Comparison of ENCODE assay signal across 5 fruit fly cellular contexts in the genomic region with DNA sequence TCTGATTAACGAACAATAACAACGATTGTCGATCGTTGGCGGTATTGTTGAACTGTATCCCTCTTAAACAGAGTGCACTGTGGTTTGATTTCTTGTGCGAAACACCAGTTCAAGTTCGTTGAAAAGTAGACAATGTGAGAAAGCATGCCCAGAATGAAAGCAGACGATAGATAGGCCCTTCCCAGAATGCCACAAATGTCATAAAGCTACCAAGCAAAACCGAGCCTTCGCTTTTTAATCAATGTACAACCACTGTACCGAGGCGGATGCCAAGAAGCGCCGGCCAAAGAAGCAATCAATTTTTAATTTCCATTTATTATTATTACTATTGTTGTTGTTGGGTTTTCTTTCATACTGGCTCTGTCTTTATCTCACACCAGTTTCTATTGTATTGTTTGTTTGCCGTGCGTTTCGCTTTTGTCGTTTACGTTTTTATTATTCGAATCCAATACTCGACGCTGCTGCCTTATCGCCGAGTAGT.
TF ChIP-seq lines count a peak whose summit lies in the region.

No protein-coding gene starts in this region.

TF ChIP-seq in whole organism, adult, 20 proteins besides CTCF, POLR2A, EP300 and RAD21 (continued from another document):
- TF ChIP-seq ovo (GFP tag; optimal IDR thresholded peaks at IDR 0.05; lab: Kevin White, UChicago) (no peak), pad (GFP tag; optimal IDR thresholded peaks at IDR 0.05; lab: Kevin White, UChicago) (peak; percentile 14), Hr96 (GFP tag; optimal IDR thresholded peaks at IDR 0.05; lab: Kevin White, UChicago) (no peak)

TF ChIP-seq in whole organism, embryonic, 481 proteins besides CTCF, POLR2A, EP300 and RAD21 (continued from another document and continues in another):
- TF ChIP-seq Mes4 (GFP tag; optimal IDR thresholded peaks at IDR 0.05; lab: Kevin White, UChicago) (peak; percentile 42), gt (GFP tag; IDR thresholded peaks at IDR 0.05; lab: Robert Waterston, UW) (no peak; the same call in 1 of the 2 replicates), pros (GFP tag; optimal IDR thresholded peaks at IDR 0.05; lab: Kevin White, UChicago) (no peak), otp (GFP tag; IDR thresholded peaks at IDR 0.05; lab: Robert Waterston, UW) (0 out of 3 replicates have a peak, but pooled peaks have one; percentile 72), HmgD (GFP tag; optimal IDR thresholded peaks at IDR 0.05; lab: Kevin White, UChicago) (peak; percentile 37), CG11247 (GFP tag; IDR thresholded peaks at IDR 0.05; lab: Robert Waterston, UW) (peak; percentile 69), CG5245 (GFP tag; optimal IDR thresholded peaks at IDR 0.05; lab: Kevin White, UChicago) (peak; percentile 66), danr (GFP tag; IDR thresholded peaks at IDR 0.05; lab: Robert Waterston, UW) (peak; percentile 25; the same call in 1 of the 2 replicates), CG11085 (GFP tag; IDR thresholded peaks at IDR 0.05; lab: Robert Waterston, UW) (peak; percentile 66), odd (GFP tag; optimal IDR thresholded peaks at IDR 0.05; lab: Kevin White, UChicago) (peak; percentile 79), D (optimal IDR thresholded peaks at IDR 0.05; lab: Kevin White, UChicago) (no peak), D (GFP tag; optimal IDR thresholded peaks at IDR 0.05; lab: Kevin White, UChicago) (peak; percentile 67), Gsc (GFP tag; IDR thresholded peaks at IDR 0.05; lab: Robert Waterston, UW) (peak; percentile 58; the same call in 1 of the 2 replicates), CG5953 (GFP tag; IDR thresholded peaks at IDR 0.05; lab: Robert Waterston, UW) (peak; percentile 79), Deaf1 (tag; optimal IDR thresholded peaks at IDR 0.05; lab: Kevin White, UChicago) (peak; percentile 47), Abd-B (GFP tag; optimal IDR thresholded peaks at IDR 0.05; lab: Kevin White, UChicago) (peak; percentile 63), Nf-YC (tag; optimal IDR thresholded peaks at IDR 0.05; lab: Kevin White, UChicago) (no peak), Hmr (GFP tag; optimal IDR thresholded peaks at IDR 0.05; lab: Kevin White, UChicago) (peak; percentile 80), CG18476 (GFP tag; optimal IDR thresholded peaks at IDR 0.05; lab: Kevin White, UChicago) (peak; percentile 76), CG6689 (GFP tag; IDR thresholded peaks at IDR 0.05; lab: Robert Waterston, UW) (peak; percentile 87), org-1 (GFP tag; optimal IDR thresholded peaks at IDR 0.05; lab: Kevin White, UChicago) (peak; percentile 77), CG32767 (GFP tag; IDR thresholded peaks at IDR 0.05; lab: Robert Waterston, UW) (peak; percentile 83; the same call in 1 of the 2 replicates), CG10959 (GFP tag; IDR thresholded peaks at IDR 0.05; lab: Robert Waterston, UW) (peak; percentile 69), CG31388 (GFP tag; optimal IDR thresholded peaks at IDR 0.05; lab: Kevin White, UChicago) (peak; percentile 52), CG42726 (GFP tag; IDR thresholded peaks at IDR 0.05; lab: Robert Waterston, UW; ENCODE audit: partially characterized antibody) (no peak), fu2 (GFP tag; optimal IDR thresholded peaks at IDR 0.05; lab: Kevin White, UChicago) (peak; percentile 64), fru (optimal IDR thresholded peaks at IDR 0.05; lab: Kevin White, UChicago) (no peak), eyg (GFP tag; optimal IDR thresholded peaks at IDR 0.05; lab: Kevin White, UChicago) (peak; percentile 68), nerfin-2 (GFP tag; IDR thresholded peaks at IDR 0.05; lab: Robert Waterston, UW; ENCODE audit: partially characterized antibody) (no peak)

TF ChIP-seq in whole organism, prepupa, 60 proteins besides CTCF, POLR2A, EP300 and RAD21 (continued from another document and continues in another):
- peak; percentile 82 for TF ChIP-seq CG11902 (GFP tag; optimal IDR thresholded peaks at IDR 0.05; lab: Kevin White, UChicago)
- peak; percentile 65 for TF ChIP-seq fd85E (GFP tag; optimal IDR thresholded peaks at IDR 0.05; lab: Kevin White, UChicago)
- TF ChIP-seq fd59A (GFP tag; optimal IDR thresholded peaks at IDR 0.05; lab: Kevin White, UChicago): peak; percentile 59
- TF ChIP-seq Ets96B (tag; optimal IDR thresholded peaks at IDR 0.05; lab: Kevin White, UChicago): peak; percentile 69
- peak; percentile 90 for TF ChIP-seq CG6163 (GFP tag; IDR thresholded peaks at IDR 0.05; lab: Robert Waterston, UW)
- peak; percentile 88 for TF ChIP-seq CG3919 (GFP tag; optimal IDR thresholded peaks at IDR 0.05; lab: Kevin White, UChicago)
- TF ChIP-seq Gug (GFP tag; IDR thresholded peaks at IDR 0.05; lab: Robert Waterston, UW): peak; percentile 70
- TF ChIP-seq Hr39 (GFP tag; optimal IDR thresholded peaks at IDR 0.05; lab: Kevin White, UChicago): peak; percentile 88
- TF ChIP-seq Sox102F (GFP tag; optimal IDR thresholded peaks at IDR 0.05; lab: Kevin White, UChicago): peak; percentile 87
- peak; percentile 87 for TF ChIP-seq CG15336 (GFP tag; IDR thresholded peaks at IDR 0.05; lab: Robert Waterston, UW)
- TF ChIP-seq Sox14 (GFP tag; optimal IDR thresholded peaks at IDR 0.05; lab: Kevin White, UChicago): peak; percentile 92
- peak; percentile 86 for TF ChIP-seq Hr4 (GFP tag; optimal IDR thresholded peaks at IDR 0.05; lab: Kevin White, UChicago)
- peak; percentile 95 for TF ChIP-seq svp (GFP tag; lab: Kevin White, UChicago)
- TF ChIP-seq CG9139 (GFP tag; optimal IDR thresholded peaks at IDR 0.05; lab: Kevin White, UChicago): no peak
- TF ChIP-seq achi (GFP tag; optimal IDR thresholded peaks at IDR 0.05; lab: Kevin White, UChicago): peak; percentile 84
- no peak for TF ChIP-seq Hr38 (GFP tag; optimal IDR thresholded peaks at IDR 0.05; lab: Kevin White, UChicago)
- peak; percentile 89 for TF ChIP-seq CG6792 (GFP tag; optimal IDR thresholded peaks at IDR 0.05; lab: Kevin White, UChicago)
- TF ChIP-seq spab (GFP tag; optimal IDR thresholded peaks at IDR 0.05; lab: Kevin White, UChicago): peak; percentile 54
- TF ChIP-seq topi (GFP tag; optimal IDR thresholded peaks at IDR 0.05; lab: Kevin White, UChicago): peak; percentile 81
- TF ChIP-seq Eip75B (GFP tag; optimal IDR thresholded peaks at IDR 0.05; lab: Kevin White, UChicago): peak; percentile 79
- TF ChIP-seq pdm3 (GFP tag; optimal IDR thresholded peaks at IDR 0.05; lab: Kevin White, UChicago): peak; percentile 86
- TF ChIP-seq OdsH (GFP tag; optimal IDR thresholded peaks at IDR 0.05; lab: Kevin White, UChicago): peak; percentile 87
- TF ChIP-seq Sox15 (GFP tag; optimal IDR thresholded peaks at IDR 0.05; lab: Kevin White, UChicago): peak; percentile 88
- peak; percentile 77 for TF ChIP-seq CG6276 (GFP tag; optimal IDR thresholded peaks at IDR 0.05; lab: Kevin White, UChicago)
- TF ChIP-seq ss (GFP tag; optimal IDR thresholded peaks at IDR 0.05; lab: Kevin White, UChicago): peak in 1 of 2 experiments; percentile 42
- TF ChIP-seq CG34406 (GFP tag; optimal IDR thresholded peaks at IDR 0.05; lab: Kevin White, UChicago): peak; percentile 85
- peak; percentile 74 for TF ChIP-seq CG11762 (GFP tag; optimal IDR thresholded peaks at IDR 0.05; lab: Kevin White, UChicago; ENCODE audit: insufficient read depth)
- TF ChIP-seq CG8632 (GFP tag; optimal IDR thresholded peaks at IDR 0.05; lab: Kevin White, UChicago): peak; percentile 81
- peak; percentile 84 for TF ChIP-seq CG32006 (GFP tag; optimal IDR thresholded peaks at IDR 0.05; lab: Kevin White, UChicago)
- TF ChIP-seq esn (GFP tag; optimal IDR thresholded peaks at IDR 0.05; lab: Kevin White, UChicago): peak; percentile 89
- TF ChIP-seq acj6 (GFP tag; optimal IDR thresholded peaks at IDR 0.05; lab: Kevin White, UChicago): peak; percentile 86
- TF ChIP-seq CG10631 (GFP tag; optimal IDR thresholded peaks at IDR 0.05; lab: Kevin White, UChicago): peak; percentile 82

TF ChIP-seq in whole organism, pupa, 21 proteins besides CTCF, POLR2A, EP300 and RAD21 (continued from another document):
- TF ChIP-seq CG8159 (tag; optimal IDR thresholded peaks at IDR 0.05; lab: Kevin White, UChicago) (peak; percentile 81), CG10348 (GFP tag; IDR thresholded peaks at IDR 0.05; lab: Robert Waterston, UW) (peak; percentile 49; the same call in 1 of the 2 replicates)

TF ChIP-seq in whole organism, wandering third instar larva, 38 proteins besides CTCF, POLR2A, EP300 and RAD21 (continued from another document):
- TF ChIP-seq h (GFP tag; optimal IDR thresholded peaks at IDR 0.05; lab: Kevin White, UChicago) (peak; percentile 88), N (GFP tag; optimal IDR thresholded peaks at IDR 0.05; lab: Kevin White, UChicago) (no peak), dsf (GFP tag; optimal IDR thresholded peaks at IDR 0.05; lab: Kevin White, UChicago; ENCODE audit: borderline replicate concordance) (peak; percentile 23), brk (GFP tag; optimal IDR thresholded peaks at IDR 0.05; lab: Kevin White, UChicago) (peak; percentile 75), Hr83 (GFP tag; optimal IDR thresholded peaks at IDR 0.05; lab: Kevin White, UChicago; ENCODE audit: poor library complexity, severe bottlenecking) (peak; percentile 45), br (GFP tag; optimal IDR thresholded peaks at IDR 0.05; lab: Kevin White, UChicago) (peak; percentile 88), tai (GFP tag; optimal IDR thresholded peaks at IDR 0.05; lab: Kevin White, UChicago) (no peak), Sp1 (GFP tag; optimal IDR thresholded peaks at IDR 0.05; lab: Kevin White, UChicago) (peak; percentile 39), dmrt93B (GFP tag; optimal IDR thresholded peaks at IDR 0.05; lab: Kevin White, UChicago) (peak; percentile 44), pan (optimal IDR thresholded peaks at IDR 0.05; lab: Kevin White, UChicago) (no peak), fru (GFP tag; optimal IDR thresholded peaks at IDR 0.05; lab: Kevin White, UChicago) (peak; percentile 69), rgr (GFP tag; optimal IDR thresholded peaks at IDR 0.05; lab: Kevin White, UChicago) (peak; percentile 87), CG9705 (GFP tag; optimal IDR thresholded peaks at IDR 0.05; lab: Kevin White, UChicago) (no peak), Mio (GFP tag; optimal IDR thresholded peaks at IDR 0.05; lab: Kevin White, UChicago) (no peak), sv (GFP tag; optimal IDR thresholded peaks at IDR 0.05; lab: Kevin White, UChicago) (peak; percentile 77), HLH106 (tag; optimal IDR thresholded peaks at IDR 0.05; lab: Kevin White, UChicago) (peak; percentile 40), CG32264 (GFP tag; optimal IDR thresholded peaks at IDR 0.05; lab: Kevin White, UChicago) (peak; percentile 64)
